Fruit fly (Drosophila melanogaster): ENCODE measurements around the gene CG3939.

Gene CG3939

dm6 chrX:3205887-3206794 is 31.3 kb downstream of the CG3939 start (continued):
- TF ChIP-seq Hand (GFP tag; optimal IDR thresholded peaks at IDR 0.05) (peak; percentile 79), D19B (GFP tag; optimal IDR thresholded peaks at IDR 0.05) (peak; percentile 37), ATbp (GFP tag; optimal IDR thresholded peaks at IDR 0.05) (peak; percentile 46), fu2 (GFP tag; optimal IDR thresholded peaks at IDR 0.05) (peak; percentile 7), Atf6 (GFP tag; IDR thresholded peaks at IDR 0.05) (peak; percentile 84), CG11085 (GFP tag; IDR thresholded peaks at IDR 0.05) (no peak), CG9727 (GFP tag; optimal IDR thresholded peaks at IDR 0.05) (peak; percentile 43), croc (GFP tag; conservative IDR thresholded peaks at IDR 0.05) (peak; percentile 14; the same call in 1 of the 3 replicates), CG10366 (GFP tag; IDR thresholded peaks at IDR 0.05) (peak; percentile 66), CG17359 (tag; optimal IDR thresholded peaks at IDR 0.05) (peak; percentile 75), dan (GFP tag; IDR thresholded peaks at IDR 0.05) (no peak), CG9215 (GFP tag; IDR thresholded peaks at IDR 0.05) (peak; percentile 50), ttk (GFP tag; IDR thresholded peaks at IDR 0.05) (peak; percentile 68), CG11093 (GFP tag; IDR thresholded peaks at IDR 0.05) (peak; percentile 24; the same call in 1 of the 3 replicates), jumu (GFP tag; optimal IDR thresholded peaks at IDR 0.05) (peak; percentile 69), amos (GFP tag; IDR thresholded peaks at IDR 0.05; ENCODE audit: partially characterized antibody) (no peak), CG8359 (GFP tag; optimal IDR thresholded peaks at IDR 0.05; ENCODE audit: borderline replicate concordance) (no peak), CG30403 (GFP tag; optimal IDR thresholded peaks at IDR 0.05) (peak; percentile 55), dm (GFP tag; optimal IDR thresholded peaks at IDR 0.05) (no peak), Vsx1 (GFP tag; optimal IDR thresholded peaks at IDR 0.05) (no peak), repo (GFP tag; optimal IDR thresholded peaks at IDR 0.05) (peak; percentile 51), CG18599 (GFP tag; optimal IDR thresholded peaks at IDR 0.05) (peak; percentile 91), CG2199 (GFP tag; IDR thresholded peaks at IDR 0.05) (no peak), Opbp (GFP tag; IDR thresholded peaks at IDR 0.05; ENCODE audit: partially characterized antibody) (no peak), Hr39 (optimal IDR thresholded peaks at IDR 0.05) (no peak), CG14860 (GFP tag; IDR thresholded peaks at IDR 0.05; ENCODE audit: partially characterized antibody) (no peak), disco-r (GFP tag; optimal IDR thresholded peaks at IDR 0.05) (peak; percentile 25), CG4404 (GFP tag; IDR thresholded peaks at IDR 0.05) (no peak), ab (GFP tag; optimal IDR thresholded peaks at IDR 0.05) (no peak), PHDP (tag; optimal IDR thresholded peaks at IDR 0.05) (peak; percentile 65), dpn (GFP tag; optimal IDR thresholded peaks at IDR 0.05) (peak; percentile 61 to 70), CG34376 (GFP tag; optimal IDR thresholded peaks at IDR 0.05) (peak; percentile 41), CG3726 (GFP tag; IDR thresholded peaks at IDR 0.05) (no peak), CG12071 (GFP tag; optimal IDR thresholded peaks at IDR 0.05) (peak; percentile 60), CG16813 (GFP tag; IDR thresholded peaks at IDR 0.05; ENCODE audit: partially characterized antibody) (no peak), CG14050 (GFP tag; IDR thresholded peaks at IDR 0.05) (peak; percentile 48; the same call in 1 of the 3 replicates), Tbp (GFP tag; optimal IDR thresholded peaks at IDR 0.05) (no peak), Sox100B (GFP tag; optimal IDR thresholded peaks at IDR 0.05) (peak; percentile 36), sim (GFP tag; IDR thresholded peaks at IDR 0.05) (peak; percentile 45; the same call in 1 of the 2 replicates), ftz-f1 (GFP tag; optimal IDR thresholded peaks at IDR 0.05) (no peak), HmgZ (tag; optimal IDR thresholded peaks at IDR 0.05) (no peak), CG11398 (GFP tag; optimal IDR thresholded peaks at IDR 0.05) (peak; percentile 52), CG4854 (GFP tag; optimal IDR thresholded peaks at IDR 0.05) (peak; percentile 0), Ada2b (GFP tag; IDR thresholded peaks at IDR 0.05) (peak; percentile 85), CG9876 (GFP tag; optimal IDR thresholded peaks at IDR 0.05) (peak; percentile 30), CrebB (tag; optimal IDR thresholded peaks at IDR 0.05) (peak; percentile 32), mld (GFP tag; IDR thresholded peaks at IDR 0.05; ENCODE audit: partially characterized antibody) (no peak), Sry-δ (GFP tag; optimal IDR thresholded peaks at IDR 0.05) (peak; percentile 3), sug (tag; optimal IDR thresholded peaks at IDR 0.05) (no peak)
